Worm (Caenorhabditis elegans) whole organism, L3 larva: ENCODE results near the gene R10E9.2.

Source experiments
- ZK546.5 ChIP-seq: sonication (generic microtip); optimal IDR thresholded peaks from 2 replicates; lab custom pipeline; 2017; ENCODE audit warnings: missing biosample characterization, missing genetic modification characterization
- aly-2 ChIP-seq: fragments of 150-350 bp; optimal IDR thresholded peaks from 2 replicates; lab custom pipeline; 2014; ENCODE audit warnings: missing biosample characterization, missing genetic modification characterization
- ceh-16 ChIP-seq: sonication (generic microtip); optimal IDR thresholded peaks from 2 replicates; lab custom pipeline; 2017; ENCODE audit warnings: missing biosample characterization, missing genetic modification characterization
- ceh-28 ChIP-seq: fragments of 150-350 bp; optimal IDR thresholded peaks from 2 replicates; lab custom pipeline; 2014; ENCODE audit warnings: missing biosample characterization, missing genetic modification reagents, missing genetic modification characterization
- ceh-82 ChIP-seq: fragments of 150-350 bp; optimal IDR thresholded peaks from 2 replicates; lab custom pipeline; 2014; ENCODE audit warnings: missing biosample characterization, missing genetic modification characterization
- daf-12 ChIP-seq: fragments of 150-350 bp; optimal IDR thresholded peaks from 2 replicates; lab custom pipeline; 2014; ENCODE audit warnings: missing biosample characterization, missing genetic modification reagents, missing genetic modification characterization
- egl-27 ChIP-seq: sonication (generic microtip); optimal IDR thresholded peaks from 4 replicates; lab custom pipeline; 2017; ENCODE audit warnings: missing biosample characterization, missing genetic modification reagents, missing genetic modification characterization
- egl-5 ChIP-seq: fragments of 150-350 bp; optimal IDR thresholded peaks from 2 replicates; lab custom pipeline; 2017; ENCODE audit warnings: missing biosample characterization, missing genetic modification reagents, missing genetic modification characterization, inconsistent platforms
- elt-2 ChIP-seq: sonication (generic microtip); optimal IDR thresholded peaks from 2 replicates; lab custom pipeline; 2016; ENCODE audit warnings: missing genetic modification reagents, mild to moderate bottlenecking, missing genetic modification characterization, missing compliant biosample characterization
- eor-1 ChIP-seq, 2 experiments: fragments of 150-350 bp; optimal IDR thresholded peaks; 2 replicates each; lab custom pipeline; 2014 to 2018; ENCODE audit warnings: missing biosample characterization in 2 of 2, missing genetic modification characterization in 2 of 2
- fkh-10 ChIP-seq: sonication (generic microtip); optimal IDR thresholded peaks from 2 replicates; lab custom pipeline; 2017; ENCODE audit warnings: missing biosample characterization, missing genetic modification reagents, missing genetic modification characterization
- hmg-11 ChIP-seq: sonication (generic microtip); optimal IDR thresholded peaks from 2 replicates; lab custom pipeline; 2016; ENCODE audit warnings: missing genetic modification characterization, missing compliant biosample characterization
- jun-1 ChIP-seq: fragments of 150-350 bp; optimal IDR thresholded peaks from 2 replicates; lab custom pipeline; 2014; ENCODE audit warnings: missing biosample characterization, missing genetic modification reagents, missing genetic modification characterization
- lin-15B ChIP-seq: fragments of 150-350 bp; optimal IDR thresholded peaks from 2 replicates; lab custom pipeline; 2014; ENCODE audit warnings: missing biosample characterization, missing genetic modification characterization
- lin-39 ChIP-seq: fragments of 150-350 bp; optimal IDR thresholded peaks from 2 replicates; lab custom pipeline; 2018; ENCODE audit warnings: missing biosample characterization, missing genetic modification reagents, missing genetic modification characterization
- lsy-12 ChIP-seq: sonication (generic microtip); optimal IDR thresholded peaks from 2 replicates; lab custom pipeline; 2016; ENCODE audit warnings: mild to moderate bottlenecking, missing genetic modification characterization, missing compliant biosample characterization
- mdl-1 ChIP-seq: fragments of 150-350 bp; optimal IDR thresholded peaks from 2 replicates; lab custom pipeline; 2014; ENCODE audit warnings: missing biosample characterization, missing genetic modification characterization
- nfya-1 ChIP-seq: sonication (generic microtip); optimal IDR thresholded peaks from 2 replicates; lab custom pipeline; 2017; ENCODE audit warnings: missing genetic modification characterization, mild to moderate bottlenecking, missing compliant biosample characterization, antibody characterized with exemption, moderate library complexity; ENCODE audit not compliant: insufficient read depth
- nhr-11 ChIP-seq: fragments of 150-350 bp; optimal IDR thresholded peaks from 2 replicates; lab custom pipeline; 2014; ENCODE audit warnings: missing biosample characterization, missing genetic modification characterization
- nhr-12 ChIP-seq: fragments of 150-350 bp; optimal IDR thresholded peaks from 2 replicates; lab custom pipeline; 2014; ENCODE audit warnings: missing biosample characterization, missing genetic modification characterization
- nhr-23 ChIP-seq: fragments of 150-350 bp; optimal IDR thresholded peaks from 2 replicates; lab custom pipeline; 2014; ENCODE audit warnings: missing biosample characterization, missing genetic modification reagents, missing genetic modification characterization
- nhr-25 ChIP-seq: sonication (generic microtip); optimal IDR thresholded peaks from 2 replicates; lab custom pipeline; 2017; ENCODE audit warnings: missing biosample characterization, missing genetic modification characterization
- nhr-28 ChIP-seq: fragments of 150-350 bp; optimal IDR thresholded peaks from 2 replicates; lab custom pipeline; 2014; ENCODE audit warnings: missing biosample characterization, missing genetic modification characterization
- nhr-43 ChIP-seq: sonication (generic microtip); optimal IDR thresholded peaks from 2 replicates; lab custom pipeline; 2016; ENCODE audit warnings: mild to moderate bottlenecking, missing genetic modification characterization, missing compliant biosample characterization; ENCODE audit not compliant: poor library complexity, severe bottlenecking
- nhr-67 ChIP-seq: fragments of 150-350 bp; optimal IDR thresholded peaks from 2 replicates; lab custom pipeline; 2014; ENCODE audit warnings: missing biosample characterization, missing genetic modification characterization
- pha-4 ChIP-seq: fragments of 150-350 bp; optimal IDR thresholded peaks from 2 replicates; lab custom pipeline; 2014; ENCODE audit warnings: missing biosample characterization, missing genetic modification reagents, missing genetic modification characterization
- pqm-1 ChIP-seq: fragments of 150-350 bp; optimal IDR thresholded peaks from 2 replicates; lab custom pipeline; 2017; ENCODE audit warnings: missing biosample characterization, missing genetic modification characterization, inconsistent platforms
- skn-1 ChIP-seq: fragments of 150-350 bp; optimal IDR thresholded peaks from 2 replicates; lab custom pipeline; 2014; ENCODE audit warnings: missing biosample characterization, missing genetic modification characterization
- snpc-4 ChIP-seq: fragments of 150-350 bp; optimal IDR thresholded peaks from 2 replicates; lab custom pipeline; 2014; ENCODE audit warnings: missing biosample characterization, missing genetic modification characterization
- unc-39 ChIP-seq: sonication (generic microtip); optimal IDR thresholded peaks from 4 replicates; lab custom pipeline; 2017; ENCODE audit warnings: missing biosample characterization, missing genetic modification characterization
- unc-62 ChIP-seq: fragments of 150-350 bp; sonication (generic microtip); optimal IDR thresholded peaks from 4 replicates; lab custom pipeline; 2014; ENCODE audit warnings: missing biosample characterization, missing genetic modification reagents, missing genetic modification characterization
- zag-1 ChIP-seq: fragments of 150-350 bp; optimal IDR thresholded peaks from 2 replicates; lab custom pipeline; 2014; ENCODE audit warnings: missing biosample characterization, missing genetic modification characterization
- ztf-4 ChIP-seq: fragments of 150-350 bp; optimal IDR thresholded peaks from 2 replicates; lab custom pipeline; 2014; ENCODE audit warnings: missing biosample characterization, missing genetic modification characterization

Gene R10E9.2

ce11 chrIII:3979980-3980631 lies 16.0 kb upstream of the R10E9.2 start:
- no peak for TF ChIP-seq nhr-67 (tag; lab: Kevin White, UChicago)
- TF ChIP-seq nhr-28 (tag; lab: Kevin White, UChicago), result no peak
- no peak for TF ChIP-seq jun-1
- TF ChIP-seq nhr-43, result no peak
- no peak for TF ChIP-seq egl-27 (tag; lab: Kevin White, UChicago)
- no peak for TF ChIP-seq eor-1 (tag; optimal IDR thresholded peaks at IDR 0.05; lab: Kevin White, UChicago)
- TF ChIP-seq aly-2 (tag; lab: Kevin White, UChicago), result no peak
- no peak for TF ChIP-seq unc-39
- TF ChIP-seq zag-1, result no peak
- peak; percentile 48 for TF ChIP-seq mdl-1 (tag; lab: Kevin White, UChicago)
- TF ChIP-seq ceh-28 (tag; lab: Kevin White, UChicago), result peak; percentile 17
- no peak for TF ChIP-seq ZK546.5 (tag; lab: Kevin White, UChicago)
- TF ChIP-seq nhr-11 (tag; lab: Kevin White, UChicago), result no peak
- peak; percentile 27 for TF ChIP-seq lin-15B (tag; lab: Kevin White, UChicago)
- peak; percentile 14 for TF ChIP-seq nhr-25 (tag; lab: Kevin White, UChicago)
- peak; percentile 26 for TF ChIP-seq pqm-1 (tag; lab: Kevin White, UChicago)
- TF ChIP-seq egl-5 (tag; lab: Kevin White, UChicago), result peak; percentile 85
- peak; percentile 79 for TF ChIP-seq pha-4 (tag; lab: Kevin White, UChicago)
- TF ChIP-seq snpc-4 (tag; lab: Kevin White, UChicago), result peak; percentile 72
- TF ChIP-seq lin-39 (tag; lab: Kevin White, UChicago), result peak; percentile 60
- peak; percentile 38 for TF ChIP-seq lsy-12 (tag; lab: Kevin White, UChicago)
- no peak for TF ChIP-seq daf-12 (tag; lab: Kevin White, UChicago)
- peak; percentile 29 for TF ChIP-seq nhr-23 (tag; lab: Kevin White, UChicago)
- peak; percentile 93 for TF ChIP-seq hmg-11
- no peak for TF ChIP-seq ztf-4 (tag; lab: Kevin White, UChicago)
- TF ChIP-seq nhr-12 (tag; lab: Kevin White, UChicago), result no peak
- peak; percentile 16 for TF ChIP-seq skn-1 (tag; lab: Kevin White, UChicago)
- no peak for TF ChIP-seq ceh-82
- peak; percentile 74 for TF ChIP-seq elt-2 (tag; lab: Kevin White, UChicago)
- TF ChIP-seq unc-62 (GFP tag; lab: Kevin White, UChicago), result peak; percentile 41
- TF ChIP-seq nfya-1 (tag; lab: Kevin White, UChicago), result peak; percentile 81

ce11 chrIII:3978438-3978837 lies 14.3 kb upstream of the R10E9.2 start:
- TF ChIP-seq nhr-25 (tag; lab: Kevin White, UChicago) (peak; percentile 46), pha-4 (tag; lab: Kevin White, UChicago) (peak; percentile 25), lin-39 (tag; lab: Kevin White, UChicago) (peak; percentile 38), aly-2 (tag; lab: Kevin White, UChicago) (no peak)

- TF ChIP-seq pha-4 (tag; lab: Kevin White, UChicago) (peak; percentile 5), elt-2 (tag; lab: Kevin White, UChicago) (peak; percentile 26), snpc-4 (tag; lab: Kevin White, UChicago) (no peak), fkh-10 (GFP tag; lab: Kevin White, UChicago) (no peak)
These were observed 12.9 kb upstream of the R10E9.2 start for ce11 chrIII:3976992-3977391.

ce11 chrIII:3976291-3976690 lies 12.2 kb upstream of the R10E9.2 start, which contains the start of gene msi-1:
Gene msi-1, minus strand, starts transcription at chrIII:3976391.
- TF ChIP-seq hmg-11 (peak; percentile 31), nhr-43 (no peak)

ce11 chrIII:3975008-3975407 lies 10.9 kb upstream of the R10E9.2 start:
- TF ChIP-seq ceh-16 (tag; lab: Kevin White, UChicago) (no peak), lsy-12 (tag; lab: Kevin White, UChicago) (no peak), pha-4 (tag; lab: Kevin White, UChicago) (peak; percentile 84)
